Worm (Caenorhabditis elegans) whole organism, L4 larva: ENCODE measurements around the gene C23H3.5.

Source experiments
- aha-1 ChIP-seq: fragments of 150-350 bp; peaks from one replicate; lab custom pipeline; 2014; ENCODE audit warnings: missing biosample characterization, missing genetic modification characterization
- ama-1 ChIP-seq: fragments of 150-350 bp; optimal IDR thresholded peaks from 2 replicates; lab custom pipeline; 2014; ENCODE audit warnings: inconsistent platforms, mixed read lengths
- fos-1 ChIP-seq: fragments of 150-350 bp; optimal IDR thresholded peaks from 2 replicates; lab custom pipeline; 2014; ENCODE audit warnings: missing biosample characterization, missing genetic modification characterization
- lin-13 ChIP-seq: fragments of 150-350 bp; optimal IDR thresholded peaks from 2 replicates; lab custom pipeline; 2014; ENCODE audit warnings: missing biosample characterization, missing genetic modification reagents, missing genetic modification characterization
- nhr-76 ChIP-seq: fragments of 150-350 bp; optimal IDR thresholded peaks from 2 replicates; lab custom pipeline; 2014; ENCODE audit warnings: missing biosample characterization, missing genetic modification characterization
- nhr-77 ChIP-seq: fragments of 150-350 bp; optimal IDR thresholded peaks from 2 replicates; lab custom pipeline; 2014; ENCODE audit warnings: missing biosample characterization, missing genetic modification characterization
- spr-3 ChIP-seq: fragments of 200-800 bp; sonication (Bioruptor generic); optimal IDR thresholded peaks from 2 replicates; lab custom pipeline; 2018; ENCODE audit warnings: mild to moderate bottlenecking, missing genetic modification characterization, missing compliant biosample characterization
- unc-130 ChIP-seq: sonication (generic microtip); optimal IDR thresholded peaks from 2 replicates; lab custom pipeline; 2016; ENCODE audit warnings: missing genetic modification reagents, missing genetic modification characterization, missing compliant biosample characterization
- unc-39 ChIP-seq: sonication (generic microtip); optimal IDR thresholded peaks from 2 replicates; lab custom pipeline; 2017; ENCODE audit warnings: missing biosample characterization, missing genetic modification characterization
- unc-62 ChIP-seq, 3 experiments: fragments of 150-350 bp in 1 of 3; sonication (generic microtip); optimal IDR thresholded peaks in 2 of 3; peaks in 1 of 3; 1 replicate in 1 of 3; 2 replicates in 2 of 3; lab custom pipeline; 2014 to 2017; ENCODE audit warnings: missing biosample characterization in 3 of 3, missing genetic modification characterization in 3 of 3, missing genetic modification reagents in 3 of 3, missing genotype in 1 of 3

DNA sequence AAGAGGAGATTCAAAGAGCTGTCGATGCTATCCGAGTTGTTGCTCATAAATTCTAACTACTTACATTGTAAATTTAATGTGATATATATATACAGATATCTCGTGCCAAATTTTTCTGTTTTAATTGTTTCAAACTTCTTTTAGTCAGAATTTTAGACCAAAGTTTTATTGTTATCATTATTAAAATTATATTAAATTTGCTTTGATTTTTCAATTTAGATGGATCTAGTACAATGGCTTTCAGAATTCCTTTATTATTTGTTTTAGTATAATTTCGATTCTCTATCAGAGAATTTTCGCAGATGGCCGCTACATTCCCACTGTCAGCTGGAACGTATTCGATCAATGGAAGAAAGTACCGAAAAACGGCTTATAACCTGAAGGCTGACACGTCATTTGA is 10.0 kb downstream of the C23H3.5 start, which contains the start of gene ascc-1:
- TF ChIP-seq unc-62 (GFP tag; optimal IDR thresholded peaks at IDR 0.05 in 1 of 2; lab: Kevin White, UChicago) (no peak), unc-62 (tag; optimal IDR thresholded peaks at IDR 0.05; lab: Kevin White, UChicago) (no peak), ama-1 (lab: Kevin White, UChicago) (no peak), unc-39 (no peak), lin-13 (no peak), aha-1 (tag; lab: Kevin White, UChicago) (no peak), unc-130 (GFP tag; lab: Kevin White, UChicago) (no peak), nhr-77 (tag; lab: Kevin White, UChicago) (no peak), nhr-76 (tag; lab: Kevin White, UChicago) (no peak), fos-1 (no peak), spr-3 (GFP tag; lab: Kevin White, UChicago) (no peak)
